Fruit fly (Drosophila melanogaster) whole organism, embryonic: ENCODE data around the gene CG13601.

Experiments
- Atf3 ChIP-seq: fragments of 200-800 bp; sonication (Bioruptor generic); optimal IDR thresholded peaks from 3 replicates; lab custom pipeline; 2016; ENCODE audit warnings: missing biosample characterization, missing genetic modification characterization
- Atf6 ChIP-seq: fragments of 200-800 bp; sonication (Bioruptor generic); IDR thresholded peaks from 2 replicates; pipeline ENCODE4 v1.3.6; 2022; ENCODE audit warnings: missing biosample characterization, missing genetic modification characterization
- B-H1 ChIP-seq: fragments of 200-800 bp; sonication (Bioruptor generic); IDR thresholded peaks from 3 replicates; pipeline ENCODE4 v1.3.6; 2022; ENCODE audit warnings: missing biosample characterization, missing genetic modification characterization
- CG10209 ChIP-seq: fragments of 200-800 bp; sonication (Bioruptor generic); optimal IDR thresholded peaks from 3 replicates; lab custom pipeline; 2017; ENCODE audit warnings: missing biosample characterization, mild to moderate bottlenecking, missing genetic modification characterization, missing genetic modification reagents
- CG11696 ChIP-seq: fragments of 200-800 bp; sonication (Bioruptor generic); IDR thresholded peaks from 2 replicates; pipeline ENCODE4 v1.3.6; 2022; ENCODE audit warnings: missing biosample characterization, missing genetic modification characterization
- CG12155 ChIP-seq: fragments of 200-800 bp; sonication (Bioruptor generic); optimal IDR thresholded peaks from 3 replicates; lab custom pipeline; 2016; ENCODE audit warnings: missing biosample characterization, missing genetic modification characterization
- CG12391 ChIP-seq: fragments of 200-800 bp; sonication (Bioruptor generic); optimal IDR thresholded peaks from 3 replicates; lab custom pipeline; 2018; ENCODE audit warnings: missing biosample characterization, mild to moderate bottlenecking, missing genetic modification characterization, moderate library complexity
- CG12769 ChIP-seq: fragments of 200-800 bp; sonication (Bioruptor generic); optimal IDR thresholded peaks from 2 replicates; lab custom pipeline; 2019; ENCODE audit warnings: missing biosample characterization, mild to moderate bottlenecking, missing genetic modification characterization, moderate library complexity
- CG13424 ChIP-seq: fragments of 200-800 bp; sonication (Bioruptor generic); optimal IDR thresholded peaks from 2 replicates; lab custom pipeline; 2019; ENCODE audit warnings: missing biosample characterization, mild to moderate bottlenecking, missing genetic modification characterization, moderate library complexity
- CG14965 ChIP-seq: fragments of 200-800 bp; sonication (Bioruptor generic); optimal IDR thresholded peaks from 2 replicates; lab custom pipeline; 2016; ENCODE audit warnings: missing biosample characterization, missing genetic modification characterization, borderline replicate concordance
- CG15269 ChIP-seq: fragments of 200-800 bp; sonication (Bioruptor generic); optimal IDR thresholded peaks from 2 replicates; lab custom pipeline; 2018; ENCODE audit warnings: missing biosample characterization, mild to moderate bottlenecking, missing genetic modification characterization, moderate library complexity
- CG18764 ChIP-seq: fragments of 200-800 bp; sonication (Bioruptor generic); optimal IDR thresholded peaks from 3 replicates; lab custom pipeline; 2016; ENCODE audit warnings: missing biosample characterization, missing genetic modification characterization
- CG34422 ChIP-seq: fragments of 200-800 bp; sonication (Bioruptor generic); IDR thresholded peaks from 3 replicates; pipeline ENCODE4 v1.3.6; 2022; ENCODE audit warnings: missing biosample characterization, missing genetic modification characterization
- CG3838 ChIP-seq: fragments of 200-800 bp; sonication (Bioruptor generic); optimal IDR thresholded peaks from 3 replicates; lab custom pipeline; 2016; ENCODE audit warnings: missing biosample characterization, missing genetic modification characterization
- CG4328 ChIP-seq: fragments of 200-800 bp; sonication (Bioruptor generic); optimal IDR thresholded peaks from 3 replicates; lab custom pipeline; 2017; ENCODE audit warnings: missing biosample characterization, missing genetic modification reagents, missing genetic modification characterization
- CG7928 ChIP-seq: fragments of 200-800 bp; sonication (Bioruptor generic); optimal IDR thresholded peaks from 2 replicates; lab custom pipeline; 2017; ENCODE audit warnings: missing biosample characterization, mild to moderate bottlenecking, missing genetic modification characterization
- CG8281 ChIP-seq: fragments of 200-800 bp; sonication (Bioruptor generic); optimal IDR thresholded peaks from 2 replicates; lab custom pipeline; 2018; ENCODE audit warnings: missing biosample characterization, mild to moderate bottlenecking, missing genetic modification characterization, moderate library complexity
- CG9215 ChIP-seq: fragments of 200-800 bp; sonication (Bioruptor generic); IDR thresholded peaks from 2 replicates; pipeline ENCODE4 v1.3.6; 2022; ENCODE audit warnings: missing biosample characterization, missing genetic modification characterization
- Deaf1 ChIP-seq: fragments of 200-800 bp; optimal IDR thresholded peaks from 3 replicates; lab custom pipeline; 2019; ENCODE audit warnings: missing biosample characterization, mild to moderate bottlenecking, missing genetic modification characterization, moderate library complexity
- Dip3 ChIP-seq: fragments of 200-800 bp; sonication (Bioruptor generic); optimal IDR thresholded peaks from 3 replicates; lab custom pipeline; 2016; ENCODE audit warnings: missing biosample characterization, missing genetic modification characterization
- Dll ChIP-seq: fragments of 200-800 bp; sonication (Bioruptor generic); IDR thresholded peaks from 4 replicates; pipeline ENCODE4 v1.3.6; 2022; ENCODE audit warnings: missing biosample characterization, missing genetic modification characterization; ENCODE audit not compliant: partially characterized antibody
- Eip74EF ChIP-seq, 2 experiments: fragments of 200-800 bp in 1 of 2; fragments of >200 bp in 1 of 2; sonication (Bioruptor generic) in 1 of 2; optimal IDR thresholded peaks; 2 replicates each; lab custom pipeline; 2017 to 2019; ENCODE audit warnings: missing biosample characterization in 2 of 2, missing genetic modification characterization in 2 of 2, mild to moderate bottlenecking in 1 of 2, moderate library complexity in 1 of 2
- HHEX ChIP-seq: fragments of 200-800 bp; sonication (Bioruptor generic); optimal IDR thresholded peaks from 3 replicates; lab custom pipeline; 2017; ENCODE audit warnings: missing biosample characterization, mild to moderate bottlenecking, missing genetic modification characterization, missing genetic modification reagents
- Mad ChIP-seq: fragments of 200-800 bp; sonication (Bioruptor generic); optimal IDR thresholded peaks from 2 replicates; lab custom pipeline; 2016; ENCODE audit warnings: missing biosample characterization, missing genetic modification characterization
- Mrtf ChIP-seq: fragments of 200-800 bp; sonication (Bioruptor generic); IDR thresholded peaks from 3 replicates; pipeline ENCODE4 v1.3.6; 2022; ENCODE audit warnings: missing biosample characterization, missing genetic modification characterization
- Ravus ChIP-seq: fragments of 200-800 bp; sonication (Bioruptor generic); IDR thresholded peaks from 2 replicates; pipeline ENCODE4 v1.3.6; 2022; ENCODE audit warnings: missing biosample characterization, missing genetic modification characterization
- Sin3A ChIP-seq: fragments of >200 bp; optimal IDR thresholded peaks from 2 replicates; lab custom pipeline; 2018
- ap ChIP-seq: fragments of 200-800 bp; sonication (Bioruptor generic); IDR thresholded peaks from 2 replicates; pipeline ENCODE4 v1.3.6; 2022; ENCODE audit warnings: missing biosample characterization, missing genetic modification characterization
- cg ChIP-seq: fragments of 200-800 bp; sonication (Bioruptor generic); optimal IDR thresholded peaks from 3 replicates; lab custom pipeline; 2019; ENCODE audit warnings: missing biosample characterization, mild to moderate bottlenecking, missing genetic modification characterization, moderate library complexity
- crol ChIP-seq: fragments of 200-800 bp; sonication (Bioruptor generic); IDR thresholded peaks from 2 replicates; pipeline ENCODE4 v1.3.6; 2022; ENCODE audit warnings: missing biosample characterization, missing genetic modification characterization
- dysf ChIP-seq: fragments of 200-800 bp; sonication (Bioruptor generic); IDR thresholded peaks from 3 replicates; pipeline ENCODE4 v1.3.6; 2022; ENCODE audit warnings: missing biosample characterization, missing genetic modification characterization
- ems ChIP-seq: fragments of 200-800 bp; sonication (Bioruptor generic); optimal IDR thresholded peaks from 3 replicates; lab custom pipeline; 2016; ENCODE audit warnings: missing biosample characterization, missing genetic modification characterization
- gsb ChIP-seq: fragments of 200-800 bp; sonication (Bioruptor generic); IDR thresholded peaks from 2 replicates; pipeline ENCODE4 v1.3.6; 2022; ENCODE audit warnings: missing biosample characterization, missing genetic modification characterization
- hbn ChIP-seq: fragments of 200-800 bp; sonication (Bioruptor generic); IDR thresholded peaks from 2 replicates; pipeline ENCODE4 v1.3.6; 2022; ENCODE audit warnings: missing biosample characterization, missing genetic modification characterization; ENCODE audit not compliant: partially characterized antibody
- her ChIP-seq: fragments of 200-800 bp; sonication (Bioruptor generic); optimal IDR thresholded peaks from 2 replicates; lab custom pipeline; 2016; ENCODE audit warnings: missing biosample characterization, missing genetic modification characterization
- hkb ChIP-seq, 2 experiments: fragments of 200-800 bp in 1 of 2; fragments of >200 bp in 1 of 2; sonication (Bioruptor generic) in 1 of 2; IDR thresholded peaks in 1 of 2; optimal IDR thresholded peaks in 1 of 2; 2 replicates each; pipeline versions ENCODE4 v1.3.6 to Lab custom; 2017 to 2022; ENCODE audit warnings: missing biosample characterization in 1 of 2, missing genetic modification characterization in 1 of 2
- klu ChIP-seq: fragments of 200-800 bp; sonication (Bioruptor generic); IDR thresholded peaks from 2 replicates; pipeline ENCODE4 v1.3.6; 2022; ENCODE audit warnings: missing biosample characterization, missing genetic modification characterization
- knrl ChIP-seq: fragments of 200-800 bp; sonication (Bioruptor generic); IDR thresholded peaks from 3 replicates; pipeline ENCODE4 v1.3.6; 2022; ENCODE audit warnings: missing biosample characterization, missing genetic modification characterization; ENCODE audit not compliant: partially characterized antibody
- phol ChIP-seq: fragments of 200-800 bp; sonication (Bioruptor generic); optimal IDR thresholded peaks from 3 replicates; lab custom pipeline; 2018; ENCODE audit warnings: missing biosample characterization, mild to moderate bottlenecking, missing genetic modification characterization, moderate library complexity
- ranshi ChIP-seq: fragments of 200-800 bp; sonication (Bioruptor generic); IDR thresholded peaks from 2 replicates; pipeline ENCODE4 v1.3.6; 2022; ENCODE audit warnings: missing biosample characterization, missing genetic modification characterization
- rib ChIP-seq: fragments of 200-800 bp; sonication (Bioruptor generic); IDR thresholded peaks from 2 replicates; pipeline ENCODE4 v1.3.6; 2022; ENCODE audit warnings: missing biosample characterization, missing genetic modification characterization
- slp2 ChIP-seq: fragments of 200-800 bp; sonication (Bioruptor generic); optimal IDR thresholded peaks from 2 replicates; lab custom pipeline; 2016; ENCODE audit warnings: missing biosample characterization, missing genetic modification characterization
- so ChIP-seq: fragments of 200-800 bp; sonication (Bioruptor generic); IDR thresholded peaks from 3 replicates; pipeline ENCODE4 v1.3.6; 2022; ENCODE audit warnings: missing biosample characterization, missing genetic modification characterization
- sug ChIP-seq: fragments of 200-800 bp; optimal IDR thresholded peaks from 2 replicates; lab custom pipeline; 2019; ENCODE audit warnings: missing biosample characterization, mild to moderate bottlenecking, missing genetic modification characterization, moderate library complexity
- tap ChIP-seq: fragments of 200-800 bp; optimal IDR thresholded peaks from 3 replicates; lab custom pipeline; 2019; ENCODE audit warnings: missing biosample characterization, mild to moderate bottlenecking, missing genetic modification characterization, moderate library complexity
- unc-4 ChIP-seq: fragments of 200-800 bp; sonication (Bioruptor generic); IDR thresholded peaks from 2 replicates; pipeline ENCODE4 v1.3.6; 2022; ENCODE audit warnings: missing biosample characterization, missing genetic modification characterization; ENCODE audit not compliant: partially characterized antibody
- zen2 ChIP-seq: fragments of 200-800 bp; sonication (Bioruptor generic); IDR thresholded peaks from 3 replicates; pipeline ENCODE4 v1.3.6; 2022; ENCODE audit warnings: missing biosample characterization, missing genetic modification characterization; ENCODE audit not compliant: partially characterized antibody

CG13601 gene

dm6 chr3R:23943843-23944356 is 16.5 kb upstream of the CG13601 start (continued):
- no peak for TF ChIP-seq dysf (GFP tag; lab: Robert Waterston, UW)
- no peak for TF ChIP-seq phol (tag; lab: Kevin White, UChicago)
- no peak for TF ChIP-seq CG14965
- TF ChIP-seq hkb (optimal IDR thresholded peaks at IDR 0.05; lab: Kevin White, UChicago) = no peak
- no peak for TF ChIP-seq hkb (GFP tag; IDR thresholded peaks at IDR 0.05; lab: Robert Waterston, UW)
- no peak for TF ChIP-seq CG10209

- no peak for TF ChIP-seq Dll (GFP tag; lab: Robert Waterston, UW)
- TF ChIP-seq unc-4 (GFP tag; lab: Robert Waterston, UW) = peak; percentile 59
- TF ChIP-seq CG12769 (tag; lab: Kevin White, UChicago) = peak; percentile 35
- peak; percentile 76; the same call in 2 of the 3 replicates for TF ChIP-seq zen2
- no peak for TF ChIP-seq Sin3A (lab: Kevin White, UChicago)
- no peak for TF ChIP-seq hkb (optimal IDR thresholded peaks at IDR 0.05; lab: Kevin White, UChicago)
- peak; percentile 55; the same call in 1 of the 2 replicates for TF ChIP-seq hkb (GFP tag; IDR thresholded peaks at IDR 0.05; lab: Robert Waterston, UW)
- no peak for TF ChIP-seq CG18764 (GFP tag; lab: Kevin White, UChicago)
- no peak for TF ChIP-seq Mad (GFP tag; lab: Kevin White, UChicago)
- TF ChIP-seq Dip3 (GFP tag; lab: Kevin White, UChicago) = peak; percentile 5
- no peak for TF ChIP-seq Ravus
- TF ChIP-seq B-H1 (GFP tag; lab: Robert Waterston, UW) = no peak; the same call in 2 of the 3 replicates
- no peak for TF ChIP-seq CG3838
- TF ChIP-seq ranshi (GFP tag; lab: Robert Waterston, UW) = peak; percentile 27; the same call in 1 of the 2 replicates
- TF ChIP-seq tap (tag; lab: Kevin White, UChicago) = peak; percentile 41
- no peak for TF ChIP-seq cg
- 0 out of 3 replicates have a peak, but pooled peaks have one; percentile 33 for TF ChIP-seq knrl (GFP tag; lab: Robert Waterston, UW)
- peak; percentile 8 for TF ChIP-seq CG12391 (tag; lab: Kevin White, UChicago)
- TF ChIP-seq CG7928 = no peak
- peak; percentile 22 for TF ChIP-seq CG15269
- peak; percentile 28 for TF ChIP-seq ems (GFP tag; lab: Kevin White, UChicago)
- 0 out of 2 replicates have a peak, but pooled peaks have one; percentile 49 for TF ChIP-seq rib (GFP tag; lab: Robert Waterston, UW)
- peak; percentile 46; the same call in 2 of the 3 replicates for TF ChIP-seq so (GFP tag; lab: Robert Waterston, UW)
- peak; percentile 12 for TF ChIP-seq CG4328 (GFP tag; lab: Kevin White, UChicago)
- TF ChIP-seq Atf3 (GFP tag; lab: Kevin White, UChicago) = no peak
- TF ChIP-seq Deaf1 (tag; lab: Kevin White, UChicago) = peak; percentile 88
- no peak for TF ChIP-seq CG9215 (GFP tag; lab: Robert Waterston, UW)
- no peak for TF ChIP-seq CG8281
- TF ChIP-seq ap (GFP tag; lab: Robert Waterston, UW) = no peak
- no peak for TF ChIP-seq crol (GFP tag; lab: Robert Waterston, UW)
- TF ChIP-seq Eip74EF (GFP tag; optimal IDR thresholded peaks at IDR 0.05; lab: Kevin White, UChicago) = peak in 1 of 2 experiments; percentile 30
- TF ChIP-seq CG13424 (tag; lab: Kevin White, UChicago) = peak; percentile 5
- peak; percentile 25; the same call in 1 of the 2 replicates for TF ChIP-seq hbn (GFP tag; lab: Robert Waterston, UW)
- peak; percentile 99 for TF ChIP-seq CG12155
- peak; percentile 75; the same call in 1 of the 3 replicates for TF ChIP-seq CG34422 (GFP tag; lab: Robert Waterston, UW)
- no peak for TF ChIP-seq slp2 (GFP tag; lab: Kevin White, UChicago)
- peak; percentile 55 for TF ChIP-seq Atf6 (GFP tag; lab: Robert Waterston, UW)
- TF ChIP-seq Mrtf (GFP tag; lab: Robert Waterston, UW) = no peak
- TF ChIP-seq her = peak; percentile 3
- peak; percentile 68 for TF ChIP-seq sug (tag; lab: Kevin White, UChicago)
- no peak for TF ChIP-seq klu
- 0 out of 2 replicates have a peak, but pooled peaks have one; percentile 6 for TF ChIP-seq gsb (GFP tag; lab: Robert Waterston, UW)
- peak; percentile 49; the same call in 1 of the 2 replicates for TF ChIP-seq CG11696
- peak; percentile 6 for TF ChIP-seq HHEX
Observed at dm6 chr3R:23942965-23943413, 15.6 kb upstream of the CG13601 start, which contains the start of gene Gdh. Gene Gdh, minus strand, starts transcription at chr3R:23943101.
